Worm (Caenorhabditis elegans) whole organism, young adult: ENCODE measurements around the gene pgp-8.

Experiments used
- D2030.7 ChIP-seq: fragments of 200-800 bp; sonication (Bioruptor generic); IDR thresholded peaks from 2 replicates; pipeline ENCODE4 v1.3.6; 2022; ENCODE audit warnings: missing genetic modification reagents, missing genetic modification characterization, missing compliant biosample characterization
- F52B5.7 ChIP-seq: sonication (generic microtip); optimal IDR thresholded peaks from 2 replicates; lab custom pipeline; 2016; ENCODE audit warnings: mild to moderate bottlenecking, missing genetic modification characterization, missing compliant biosample characterization
- F55B11.4 ChIP-seq: sonication (generic microtip); optimal IDR thresholded peaks from 2 replicates; lab custom pipeline; 2016; ENCODE audit warnings: missing compliant biosample characterization, missing genetic modification characterization, borderline replicate concordance; ENCODE audit not compliant: insufficient read depth
- K12H6.12 ChIP-seq: fragments of 200-800 bp; sonication (Bioruptor generic); optimal IDR thresholded peaks from 2 replicates; lab custom pipeline; 2018; ENCODE audit warnings: mild to moderate bottlenecking, missing genetic modification characterization, missing compliant biosample characterization
- T07F8.4 ChIP-seq: sonication (generic microtip); optimal IDR thresholded peaks from 2 replicates; lab custom pipeline; 2016; ENCODE audit warnings: mild to moderate bottlenecking, missing genetic modification characterization, moderate library complexity, missing compliant biosample characterization
- T26A5.8 ChIP-seq: sonication (generic microtip); optimal IDR thresholded peaks from 2 replicates; lab custom pipeline; 2016; ENCODE audit warnings: missing genetic modification characterization, missing compliant biosample characterization
- Y53G8AR.9 ChIP-seq: fragments of 200-800 bp; sonication (Bioruptor generic); conservative IDR thresholded peaks from 2 replicates; pipeline ENCODE4 v1.3.6; 2022; ENCODE audit warnings: missing genetic modification reagents, missing genetic modification characterization, missing compliant biosample characterization
- Y67H2A.10 ChIP-seq: fragments of 200-800 bp; sonication (Bioruptor generic); conservative IDR thresholded peaks from 2 replicates; pipeline ENCODE4 v1.3.6; 2022; ENCODE audit warnings: missing genetic modification reagents, missing genetic modification characterization, missing compliant biosample characterization
- Y79H2A.3 ChIP-seq: fragments of 200-800 bp; sonication (Bioruptor generic); conservative IDR thresholded peaks from 2 replicates; pipeline ENCODE4 v1.3.6; 2022; ENCODE audit warnings: missing genetic modification reagents, missing genetic modification characterization, missing compliant biosample characterization
- ZK185.1 ChIP-seq: sonication (generic microtip); optimal IDR thresholded peaks from 2 replicates; lab custom pipeline; 2016; ENCODE audit warnings: mild to moderate bottlenecking, missing genetic modification characterization, missing compliant biosample characterization; ENCODE audit not compliant: poor library complexity, severe bottlenecking
- ama-1 ChIP-seq, 3 experiments: fragments of 150-350 bp in 1 of 3; sonication (generic microtip) in 2 of 3; optimal IDR thresholded peaks; 2 replicates each; lab custom pipeline; 2014 to 2018; ENCODE audit warnings: missing biosample characterization in 2 of 3, missing genetic modification characterization in 2 of 3, missing genetic modification reagents in 2 of 3
- attf-5 ChIP-seq: fragments of 200-800 bp; sonication (Bioruptor generic); optimal IDR thresholded peaks from 2 replicates; lab custom pipeline; 2018; ENCODE audit warnings: mild to moderate bottlenecking, missing genetic modification characterization, missing compliant biosample characterization
- bed-1 ChIP-seq: fragments of 200-800 bp; sonication (Bioruptor generic); IDR thresholded peaks from 2 replicates; pipeline ENCODE4 v1.3.6; 2022; ENCODE audit warnings: missing genetic modification reagents, missing genetic modification characterization, missing compliant biosample characterization
- ceh-79 ChIP-seq: sonication (generic microtip); optimal IDR thresholded peaks from 2 replicates; lab custom pipeline; 2017; ENCODE audit warnings: mild to moderate bottlenecking, missing genetic modification characterization, missing compliant biosample characterization
- chd-7 ChIP-seq: sonication (generic microtip); optimal IDR thresholded peaks from 2 replicates; lab custom pipeline; 2016; ENCODE audit warnings: mild to moderate bottlenecking, missing genetic modification characterization, moderate library complexity, missing compliant biosample characterization
- egl-18 ChIP-seq: fragments of 200-800 bp; sonication (Bioruptor generic); IDR thresholded peaks from 2 replicates; pipeline ENCODE4 v1.3.6; 2022; ENCODE audit warnings: missing genetic modification reagents, missing genetic modification characterization, missing compliant biosample characterization
- ekl-4 ChIP-seq: fragments of 200-800 bp; sonication (Bioruptor generic); IDR thresholded peaks from 2 replicates; pipeline ENCODE4 v1.3.6; 2022; ENCODE audit warnings: missing genetic modification reagents, missing genetic modification characterization, missing compliant biosample characterization
- ets-4 ChIP-seq: fragments of 200-800 bp; sonication (Bioruptor generic); optimal IDR thresholded peaks from 2 replicates; lab custom pipeline; 2018; ENCODE audit warnings: mild to moderate bottlenecking, missing genetic modification characterization, missing compliant biosample characterization
- gei-17 ChIP-seq: fragments of 200-800 bp; sonication (Bioruptor generic); optimal IDR thresholded peaks from 2 replicates; lab custom pipeline; 2018; ENCODE audit warnings: mild to moderate bottlenecking, missing genetic modification characterization, missing compliant biosample characterization
- hlh-12 ChIP-seq: sonication (generic microtip); optimal IDR thresholded peaks from 2 replicates; lab custom pipeline; 2016; ENCODE audit warnings: missing genetic modification characterization, missing compliant biosample characterization
- hlh-26 ChIP-seq: fragments of 200-800 bp; sonication (Bioruptor generic); conservative IDR thresholded peaks from 2 replicates; pipeline ENCODE4 v1.3.6; 2022; ENCODE audit warnings: missing genetic modification reagents, missing genetic modification characterization, missing compliant biosample characterization
- hrde-1 ChIP-seq: sonication (generic microtip); optimal IDR thresholded peaks from 2 replicates; lab custom pipeline; 2016; ENCODE audit warnings: missing genetic modification characterization, mild to moderate bottlenecking, missing compliant biosample characterization, moderate library complexity, missing genotype, missing genetic modification reagents, borderline replicate concordance
- lsy-27 ChIP-seq: sonication (generic microtip); optimal IDR thresholded peaks from 2 replicates; lab custom pipeline; 2017; ENCODE audit warnings: missing genetic modification characterization, mild to moderate bottlenecking, missing compliant biosample characterization, antibody characterized with exemption, missing genotype, borderline replicate concordance; ENCODE audit not compliant: insufficient read depth
- madf-8 ChIP-seq: fragments of 200-800 bp; sonication (Bioruptor generic); conservative IDR thresholded peaks from 2 replicates; pipeline ENCODE4 v1.3.6; 2022; ENCODE audit warnings: missing genetic modification reagents, missing genetic modification characterization, missing compliant biosample characterization
- mxl-1 ChIP-seq: sonication (generic microtip); optimal IDR thresholded peaks from 2 replicates; lab custom pipeline; 2016; ENCODE audit warnings: missing genetic modification characterization, missing compliant biosample characterization
- nfya-2 ChIP-seq: fragments of 200-800 bp; sonication (Bioruptor generic); IDR thresholded peaks from 2 replicates; pipeline ENCODE4 v1.3.6; 2022; ENCODE audit warnings: missing genetic modification reagents, missing genetic modification characterization, missing compliant biosample characterization
- nfyb-1 ChIP-seq: fragments of 200-800 bp; sonication (Bioruptor generic); IDR thresholded peaks from 2 replicates; pipeline ENCODE4 v1.3.6; 2022; ENCODE audit warnings: missing genetic modification reagents, missing genetic modification characterization, missing compliant biosample characterization
- nhr-179 ChIP-seq: sonication (generic microtip); optimal IDR thresholded peaks from 2 replicates; lab custom pipeline; 2016; ENCODE audit warnings: mild to moderate bottlenecking, missing genetic modification characterization, missing compliant biosample characterization
- nhr-80 ChIP-seq: sonication (generic microtip); optimal IDR thresholded peaks from 2 replicates; lab custom pipeline; 2016; ENCODE audit warnings: missing genetic modification characterization, missing compliant biosample characterization
- pha-4 ChIP-seq: fragments of 150-350 bp; sonication (generic microtip); optimal IDR thresholded peaks from 2 replicates; lab custom pipeline; 2014; ENCODE audit warnings: missing biosample characterization, missing genetic modification reagents, missing genetic modification characterization
- rec-8 ChIP-seq, 2 experiments: sonication (generic microtip); optimal IDR thresholded peaks; 2 replicates each; lab custom pipeline; 2016; ENCODE audit warnings: mild to moderate bottlenecking in 2 of 2, missing genetic modification characterization in 2 of 2, missing genetic modification reagents in 2 of 2, missing genotype in 2 of 2, missing biosample characterization in 1 of 2, missing compliant biosample characterization in 1 of 2, moderate library complexity in 1 of 2
- sdz-38 ChIP-seq: sonication (generic microtip); optimal IDR thresholded peaks from 2 replicates; lab custom pipeline; 2016; ENCODE audit warnings: missing genotype, missing genetic modification characterization, missing compliant biosample characterization
- tbp1 ChIP-seq: fragments of 200-800 bp; sonication (Bioruptor generic); optimal IDR thresholded peaks from 2 replicates; lab custom pipeline; 2018; ENCODE audit warnings: mild to moderate bottlenecking, missing genetic modification characterization, missing compliant biosample characterization
- xnd-1 ChIP-seq: sonication (generic microtip); optimal IDR thresholded peaks from 2 replicates; lab custom pipeline; 2016; ENCODE audit warnings: missing genotype, missing genetic modification reagents, missing genetic modification characterization, missing compliant biosample characterization
- ztf-18 ChIP-seq: sonication (generic microtip); optimal IDR thresholded peaks from 2 replicates; lab custom pipeline; 2016; ENCODE audit warnings: missing genotype, mild to moderate bottlenecking, missing genetic modification characterization, missing compliant biosample characterization
- ztf-25 ChIP-seq: fragments of 200-800 bp; sonication (Bioruptor generic); IDR thresholded peaks from 2 replicates; pipeline ENCODE4 v1.3.6; 2022; ENCODE audit warnings: missing genetic modification reagents, missing genetic modification characterization, missing compliant biosample characterization

pgp-8 gene

ce11 chrX:10862582-10862981, 1.6 kb downstream of the pgp-8 start:
- TF ChIP-seq ceh-79 (tag; lab: Kevin White, UChicago) (no peak), hrde-1 (tag; lab: Kevin White, UChicago) (no peak), ZK185.1 (no peak)

DNA sequence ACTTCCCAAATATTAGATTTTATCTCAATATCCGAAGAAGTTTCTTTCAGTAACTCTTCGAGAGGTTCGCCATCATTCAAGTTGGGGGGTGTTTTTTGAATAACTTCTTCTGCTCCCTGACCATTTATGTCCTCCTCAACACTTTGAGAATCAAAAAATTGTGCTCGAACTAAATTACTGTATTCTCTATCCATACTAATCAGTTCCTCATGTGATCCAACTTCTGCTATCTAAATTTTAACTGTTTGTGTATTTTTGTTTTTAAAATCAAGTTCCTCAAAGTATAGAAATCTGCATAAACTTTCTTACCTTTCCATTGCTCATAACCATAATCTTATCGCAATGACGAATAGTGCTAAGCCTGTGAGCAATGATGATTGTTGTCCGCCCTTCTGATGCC, 2.5 kb downstream of the pgp-8 start:
- TF ChIP-seq chd-7 (tag; lab: Kevin White, UChicago) (no peak), nfyb-1 (GFP tag; lab: Robert Waterston, UW) (no peak), nhr-179 (tag; lab: Kevin White, UChicago) (no peak), ztf-18 (no peak), xnd-1 (tag; lab: Kevin White, UChicago) (no peak), Y79H2A.3 (GFP tag; lab: Robert Waterston, UW) (no peak), lsy-27 (no peak), T26A5.8 (no peak), attf-5 (GFP tag; lab: Kevin White, UChicago) (no peak), F55B11.4 (no peak), sdz-38 (tag; lab: Kevin White, UChicago) (no peak), nfya-2 (GFP tag; lab: Robert Waterston, UW) (no peak), ama-1 (optimal IDR thresholded peaks at IDR 0.05; lab: Kevin White, UChicago) (no peak), ama-1 (GFP tag; optimal IDR thresholded peaks at IDR 0.05; lab: Kevin White, UChicago) (no peak), hlh-26 (GFP tag; lab: Robert Waterston, UW) (no peak), ekl-4 (GFP tag; lab: Robert Waterston, UW) (no peak)

- TF ChIP-seq nhr-80 (no peak), ets-4 (GFP tag; lab: Kevin White, UChicago) (no peak), hlh-12 (tag; lab: Kevin White, UChicago) (no peak), egl-18 (GFP tag; lab: Robert Waterston, UW) (no peak), Y67H2A.10 (no peak), D2030.7 (GFP tag; lab: Robert Waterston, UW) (no peak), mxl-1 (tag; lab: Kevin White, UChicago) (no peak), madf-8 (GFP tag; lab: Robert Waterston, UW) (no peak), bed-1 (GFP tag; lab: Robert Waterston, UW) (no peak), tbp1 (GFP tag; lab: Kevin White, UChicago) (no peak), ztf-25 (GFP tag; lab: Robert Waterston, UW) (no peak), Y53G8AR.9 (GFP tag; lab: Robert Waterston, UW) (no peak)
Measured at ce11 chrX:10859622-10860021, 4.6 kb downstream of the pgp-8 start.

- TF ChIP-seq gei-17 (GFP tag; lab: Kevin White, UChicago) (no peak), rec-8 (tag; optimal IDR thresholded peaks at IDR 0.05; lab: Kevin White, UChicago) (no peak), T26A5.8 (no peak), F52B5.7 (tag; lab: Kevin White, UChicago) (no peak), K12H6.12 (tag; lab: Kevin White, UChicago) (no peak), T07F8.4 (no peak), pha-4 (tag; lab: Kevin White, UChicago) (no peak)
- TF ChIP-seq, all 124 proteins: peak for 0
Measured at ce11 chrX:10859211-10859610, 5.0 kb downstream of the pgp-8 start, which contains the start of gene pgp-5. TSS of gene pgp-5 (minus strand) at chrX:10859297.
